Worm (Caenorhabditis elegans) whole organism, midembryonic: ENCODE data around the gene pals-22.

Source experiments
- klf-2 ChIP-seq: fragments of 200-800 bp; sonication (Bioruptor generic); conservative IDR thresholded peaks from 2 replicates; pipeline ENCODE4 v1.3.6; 2022; ENCODE audit warnings: missing genetic modification reagents, missing genetic modification characterization, missing compliant biosample characterization
- ref-1 ChIP-seq: fragments of 200-800 bp; sonication (Bioruptor generic); conservative IDR thresholded peaks from 2 replicates; pipeline ENCODE4 v1.3.6; 2022; ENCODE audit warnings: missing genetic modification reagents, missing genetic modification characterization, missing compliant biosample characterization

- TF ChIP-seq ref-1 (GFP tag; lab: Robert Waterston, UW) (no peak), klf-2 (GFP tag; lab: Robert Waterston, UW) (no peak)
Observed at ce11 chrIII:124478-124877, 7.7 kb upstream of the pals-22 start, which contains the start of gene pals-23.
